Worm (Caenorhabditis elegans): ENCODE results near the gene Y57G11C.33.

ce11 chrIV:14699840-14700239, 43.0 kb downstream of the Y57G11C.33 start, which contains the start of gene haf-8:
- no peak for TF ChIP-seq him-1 (tag; optimal IDR thresholded peaks at IDR 0.05)
- TF ChIP-seq W03F9.2 (tag; optimal IDR thresholded peaks at IDR 0.05), result no peak
